Worm (Caenorhabditis elegans): ENCODE results near the gene C31G12.4.

ce11 chrV:18167161-18167560, 11.4 kb downstream of the C31G12.4 start, which contains the start of gene C14A6.6:
- TF ChIP-seq flt-1 (GFP tag; IDR thresholded peaks at IDR 0.05): no peak
- no peak for TF ChIP-seq klf-2 (GFP tag; conservative IDR thresholded peaks at IDR 0.05)
- TF ChIP-seq ztf-23 (GFP tag; IDR thresholded peaks at IDR 0.05): no peak
- TF ChIP-seq cog-1 (tag; optimal IDR thresholded peaks at IDR 0.05): no peak
- no peak for TF ChIP-seq T22C8.4 (GFP tag; IDR thresholded peaks at IDR 0.05)
- TF ChIP-seq med-1 (GFP tag; optimal IDR thresholded peaks at IDR 0.05; ENCODE audit: insufficient read depth): no peak
- no peak for TF ChIP-seq tab-1 (GFP tag; IDR thresholded peaks at IDR 0.05)
- TF ChIP-seq ztf-29 (GFP tag; IDR thresholded peaks at IDR 0.05): no peak
- TF ChIP-seq ref-1 (GFP tag; conservative IDR thresholded peaks at IDR 0.05): no peak
